Worm (Caenorhabditis elegans): ENCODE measurements around the gene mstr-2.

Gene mstr-2

DNA sequence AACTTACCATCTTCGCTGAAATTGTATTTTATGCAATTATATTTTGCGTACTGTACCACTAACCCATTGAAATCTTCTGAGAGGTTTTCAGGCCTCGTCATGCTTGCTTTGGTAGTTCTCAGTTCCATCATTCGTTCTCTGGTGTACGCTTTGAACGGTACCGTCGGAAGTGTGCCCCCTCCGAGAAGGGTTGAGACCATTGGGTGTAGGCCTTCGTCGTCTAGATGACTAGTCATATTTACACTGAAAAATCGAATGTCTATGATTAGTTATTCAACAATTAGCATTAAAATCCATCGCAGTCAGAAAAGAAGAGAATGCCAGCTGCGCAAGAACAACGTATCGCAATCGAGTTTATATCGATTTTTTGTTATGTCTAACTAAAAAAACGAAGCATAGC lies 6.0 kb downstream of the mstr-2 start, which contains the start of gene ifet-1:
TSS of gene ifet-1 (minus strand) at position 243 of the 400 bp plus-strand sequence.
- TF ChIP-seq lin-39 (tag; optimal IDR thresholded peaks at IDR 0.05) (no peak), ztf-4 (tag; optimal IDR thresholded peaks at IDR 0.05) (no peak), elt-3 (tag; optimal IDR thresholded peaks at IDR 0.05) (no peak), mbf-1 (tag; optimal IDR thresholded peaks at IDR 0.05) (no peak), nhr-21 (tag; optimal IDR thresholded peaks at IDR 0.05) (no peak), Y55F3AM.14 (GFP tag; optimal IDR thresholded peaks at IDR 0.05) (no peak)

DNA sequence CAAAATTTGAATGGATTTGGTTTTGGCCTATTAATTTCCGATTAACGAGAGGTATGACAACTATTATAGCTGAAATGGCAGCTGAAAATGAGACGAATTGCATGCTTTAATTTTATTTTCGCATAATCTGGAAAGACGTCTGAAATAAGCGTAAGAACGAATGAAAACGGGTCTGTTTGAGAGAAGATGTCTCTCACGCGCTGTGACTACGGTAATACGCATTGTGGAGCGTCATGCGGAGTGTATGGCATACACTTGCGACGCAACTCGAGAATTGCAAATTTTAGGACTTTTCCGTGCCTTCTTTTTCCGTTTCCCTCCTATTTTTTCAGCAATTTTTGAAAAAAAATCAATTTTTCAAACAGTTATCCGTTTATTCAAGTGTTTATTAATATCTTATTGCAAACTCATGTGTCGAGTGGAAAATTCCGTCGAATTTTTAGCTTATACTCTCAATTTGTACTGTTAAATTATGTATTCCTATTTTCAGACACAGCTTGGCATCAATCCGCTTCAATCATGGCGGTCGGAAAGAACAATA lies 6.6 kb downstream of the mstr-2 start, which contains the start of gene rps-1:
TSS of gene rps-1 (plus strand) at position 491 of the 541 bp plus-strand sequence.
- TF ChIP-seq elt-1 (tag; optimal IDR thresholded peaks at IDR 0.05) = no peak
- peak; percentile 94 for TF ChIP-seq ceh-82 (tag; optimal IDR thresholded peaks at IDR 0.05)
- no peak for TF ChIP-seq ztf-1 (GFP tag; conservative IDR thresholded peaks at IDR 0.05)
- TF ChIP-seq lin-13 (GFP tag; optimal IDR thresholded peaks at IDR 0.05) = peak; percentile 98
- TF ChIP-seq unc-39 (tag; optimal IDR thresholded peaks at IDR 0.05) = no peak
- peak; percentile 84 for TF ChIP-seq ZK546.5 (tag; optimal IDR thresholded peaks at IDR 0.05)
- peak; percentile 99 for TF ChIP-seq sma-3 (GFP tag; optimal IDR thresholded peaks at IDR 0.05)
- TF ChIP-seq ztf-11 (tag; optimal IDR thresholded peaks at IDR 0.05) = peak; percentile 61
- peak; percentile 99 for TF ChIP-seq F13H6.1 (tag; optimal IDR thresholded peaks at IDR 0.05)
- TF ChIP-seq C34F6.9 (tag; optimal IDR thresholded peaks at IDR 0.05) = peak; percentile 100
- no peak for TF ChIP-seq peb-1 (tag; optimal IDR thresholded peaks at IDR 0.05)
- peak; percentile 98 for TF ChIP-seq lin-11 (tag; optimal IDR thresholded peaks at IDR 0.05)
- TF ChIP-seq ceh-16 (tag; optimal IDR thresholded peaks at IDR 0.05) = peak; percentile 95
- TF ChIP-seq R02D3.7 (tag; optimal IDR thresholded peaks at IDR 0.05) = peak; percentile 81
- TF ChIP-seq nhr-25 (tag; optimal IDR thresholded peaks at IDR 0.05) = peak; percentile 99
- TF ChIP-seq ztf-4 (tag; optimal IDR thresholded peaks at IDR 0.05) = peak; percentile 99
- TF ChIP-seq nhr-10 (tag; optimal IDR thresholded peaks at IDR 0.05) = peak; percentile 90
- peak; percentile 63 for TF ChIP-seq dmd-4 (tag; optimal IDR thresholded peaks at IDR 0.05)
- peak; percentile 89 for TF ChIP-seq aly-2 (tag; optimal IDR thresholded peaks at IDR 0.05)
- TF ChIP-seq mdl-1 (tag; optimal IDR thresholded peaks at IDR 0.05) = peak; percentile 93 to 95
- peak; percentile 47 for TF ChIP-seq ama-1 (optimal IDR thresholded peaks at IDR 0.05)
- peak; percentile 92 for TF ChIP-seq nhr-77 (tag; optimal IDR thresholded peaks at IDR 0.05)
- peak; percentile 53 for TF ChIP-seq mbf-1 (tag; optimal IDR thresholded peaks at IDR 0.05)
- peak; percentile 89 for TF ChIP-seq nhr-237 (tag; optimal IDR thresholded peaks at IDR 0.05)
- TF ChIP-seq crh-2 (tag; optimal IDR thresholded peaks at IDR 0.05) = peak; percentile 99
- peak; percentile 97 for TF ChIP-seq mab-5 (tag; optimal IDR thresholded peaks at IDR 0.05)
- TF ChIP-seq Y55F3AM.14 (GFP tag; optimal IDR thresholded peaks at IDR 0.05) = peak; percentile 97
- peak; percentile 99 for TF ChIP-seq nhr-129 (tag; optimal IDR thresholded peaks at IDR 0.05)
- TF ChIP-seq elt-3 (tag; optimal IDR thresholded peaks at IDR 0.05) = no peak
- TF ChIP-seq zag-1 (tag; optimal IDR thresholded peaks at IDR 0.05) = peak; percentile 96
- peak; percentile 96 for TF ChIP-seq gmeb-1 (tag; optimal IDR thresholded peaks at IDR 0.05)
- peak; percentile 100 for TF ChIP-seq lsy-2 (tag; optimal IDR thresholded peaks at IDR 0.05)
- TF ChIP-seq nhr-6 (tag; optimal IDR thresholded peaks at IDR 0.05) = peak; percentile 99
- peak; percentile 77 for TF ChIP-seq nhr-12 (tag; optimal IDR thresholded peaks at IDR 0.05)
- TF ChIP-seq snpc-4 (tag; optimal IDR thresholded peaks at IDR 0.05) = peak; percentile 92
- peak; percentile 99 for TF ChIP-seq nhr-21 (tag; optimal IDR thresholded peaks at IDR 0.05)
- peak; percentile 97 for TF ChIP-seq egl-27 (tag; optimal IDR thresholded peaks at IDR 0.05)
- TF ChIP-seq nhr-11 (tag; optimal IDR thresholded peaks at IDR 0.05) = no peak
- TF ChIP-seq skn-1 (tag; optimal IDR thresholded peaks at IDR 0.05) = peak; percentile 92
- TF ChIP-seq unc-62 (GFP tag; optimal IDR thresholded peaks at IDR 0.05) = peak; percentile 80
- TF ChIP-seq fos-1 (tag; optimal IDR thresholded peaks at IDR 0.05) = peak; percentile 99
- TF ChIP-seq alr-1 (tag; optimal IDR thresholded peaks at IDR 0.05) = no peak
- TF ChIP-seq blmp-1 (tag; optimal IDR thresholded peaks at IDR 0.05; ENCODE audit: insufficient read depth) = peak; percentile 95
- TF ChIP-seq unc-55 (GFP tag; optimal IDR thresholded peaks at IDR 0.05) = peak; percentile 99
- peak; percentile 80 for TF ChIP-seq lin-39 (tag; optimal IDR thresholded peaks at IDR 0.05)
- peak; percentile 99 for TF ChIP-seq sma-9 (GFP tag; optimal IDR thresholded peaks at IDR 0.05)
- no peak for TF ChIP-seq sma-9 (tag; optimal IDR thresholded peaks at IDR 0.05)
- TF ChIP-seq nhr-23 (tag; optimal IDR thresholded peaks at IDR 0.05) = no peak
- TF ChIP-seq sem-4 (tag; optimal IDR thresholded peaks at IDR 0.05) = peak; percentile 100

Data from whole organism, L2 larva.